Worm (Caenorhabditis elegans) whole organism, L1 larva: ENCODE measurements around the gene H20J04.1.
A peak's percentile ranks its signal among the peaks of the same experiment; 100 is the strongest.

Source experiments
- C04F5.9 ChIP-seq: sonication (generic microtip); optimal IDR thresholded peaks from 2 replicates; lab custom pipeline; 2016; ENCODE audit warnings: missing genetic modification characterization, missing compliant biosample characterization
- Y116A8C.19 ChIP-seq: sonication (generic microtip); optimal IDR thresholded peaks from 2 replicates; lab custom pipeline; 2016; ENCODE audit warnings: missing compliant biosample characterization, missing genetic modification characterization, borderline replicate concordance
- aha-1 ChIP-seq: fragments of 150-350 bp; optimal IDR thresholded peaks from 2 replicates; lab custom pipeline; 2014; ENCODE audit warnings: missing biosample characterization, missing genetic modification characterization
- blmp-1 ChIP-seq: fragments of 150-350 bp; optimal IDR thresholded peaks from 2 replicates; lab custom pipeline; 2014; ENCODE audit warnings: missing biosample characterization, missing genetic modification characterization
- ceh-63 ChIP-seq: fragments of 200-800 bp; sonication (Bioruptor generic); optimal IDR thresholded peaks from 2 replicates; lab custom pipeline; 2018; ENCODE audit warnings: mild to moderate bottlenecking, missing genetic modification characterization, missing compliant biosample characterization
- ceh-82 ChIP-seq, 3 experiments: fragments of 150-350 bp in 1 of 3; sonication (generic microtip) in 2 of 3; optimal IDR thresholded peaks; 2 replicates each; lab custom pipeline; 2014 to 2017; ENCODE audit warnings: missing biosample characterization in 3 of 3, missing genetic modification characterization in 3 of 3
- ces-1 ChIP-seq: fragments of 150-350 bp; optimal IDR thresholded peaks from 2 replicates; lab custom pipeline; 2014; ENCODE audit warnings: missing biosample characterization, missing genetic modification reagents, missing genetic modification characterization
- dpl-1 ChIP-seq, 3 experiments: fragments of 150-350 bp in 2 of 3; sonication (generic microtip) in 1 of 3; optimal IDR thresholded peaks; 2 replicates each; lab custom pipeline; 2014 to 2017; ENCODE audit warnings: missing biosample characterization in 3 of 3, missing genetic modification characterization in 3 of 3, missing genetic modification reagents in 3 of 3
- egl-27 ChIP-seq, 2 experiments: fragments of 150-350 bp in 1 of 2; sonication (generic microtip); optimal IDR thresholded peaks; 3 replicates each; lab custom pipeline; 2017 to 2018; ENCODE audit warnings: missing biosample characterization in 2 of 2, missing genetic modification characterization in 2 of 2, missing genetic modification reagents in 2 of 2
- elt-3 ChIP-seq, 6 experiments: fragments of 150-350 bp in 1 of 6; sonication (generic microtip); optimal IDR thresholded peaks; 2 replicates each; lab custom pipeline; 2017 to 2018; ENCODE audit warnings: missing biosample characterization in 6 of 6, missing genetic modification characterization in 6 of 6, inconsistent platforms in 1 of 6
- ets-5 ChIP-seq: fragments of 200-800 bp; sonication (Bioruptor generic); IDR thresholded peaks from 2 replicates; pipeline ENCODE4 v1.3.6; 2022; ENCODE audit warnings: missing genetic modification characterization, missing compliant biosample characterization
- fkh-4 ChIP-seq: sonication (generic microtip); optimal IDR thresholded peaks from 2 replicates; lab custom pipeline; 2016; ENCODE audit warnings: missing compliant biosample characterization, missing genetic modification characterization, borderline replicate concordance
- fos-1 ChIP-seq: fragments of 150-350 bp; optimal IDR thresholded peaks from 2 replicates; lab custom pipeline; 2014; ENCODE audit warnings: missing biosample characterization, missing genetic modification characterization
- grh-1 ChIP-seq: fragments of 200-800 bp; sonication (Bioruptor generic); IDR thresholded peaks from 2 replicates; pipeline ENCODE4 v1.3.6; 2022; ENCODE audit warnings: missing genetic modification reagents, missing genetic modification characterization, missing compliant biosample characterization
- hlh-17 ChIP-seq: fragments of 200-800 bp; sonication (Bioruptor generic); optimal IDR thresholded peaks from 2 replicates; lab custom pipeline; 2018; ENCODE audit warnings: missing genetic modification characterization, mild to moderate bottlenecking, missing compliant biosample characterization, moderate library complexity, borderline replicate concordance
- hpl-2 ChIP-seq: fragments of 150-350 bp; optimal IDR thresholded peaks from 2 replicates; lab custom pipeline; 2014; ENCODE audit warnings: missing biosample characterization, missing genetic modification reagents, missing genetic modification characterization
- jun-1 ChIP-seq: fragments of 150-350 bp; optimal IDR thresholded peaks from 2 replicates; lab custom pipeline; 2014; ENCODE audit warnings: missing biosample characterization, missing genetic modification reagents, missing genetic modification characterization
- lin-13 ChIP-seq: fragments of 150-350 bp; optimal IDR thresholded peaks from 2 replicates; lab custom pipeline; 2014; ENCODE audit warnings: missing biosample characterization, missing genetic modification reagents, missing genetic modification characterization
- lin-14 ChIP-seq: fragments of 200-800 bp; sonication (Bioruptor generic); optimal IDR thresholded peaks from 2 replicates; lab custom pipeline; 2018; ENCODE audit warnings: mild to moderate bottlenecking, missing genetic modification characterization, moderate library complexity, missing compliant biosample characterization
- lin-35 ChIP-seq, 2 experiments: fragments of 150-350 bp; optimal IDR thresholded peaks; 2 replicates each; lab custom pipeline; 2014; ENCODE audit warnings: missing biosample characterization in 2 of 2, missing genetic modification characterization in 2 of 2, missing genetic modification reagents in 2 of 2
- lin-39 ChIP-seq: fragments of 150-350 bp; optimal IDR thresholded peaks from 2 replicates; lab custom pipeline; 2014; ENCODE audit warnings: missing biosample characterization, missing genetic modification reagents, missing genetic modification characterization
- lsy-2 ChIP-seq, 2 experiments: fragments of 150-350 bp; optimal IDR thresholded peaks; 2 replicates each; lab custom pipeline; 2014; ENCODE audit warnings: missing biosample characterization in 2 of 2, missing genetic modification characterization in 2 of 2
- mab-9 ChIP-seq: fragments of 200-800 bp; sonication (Bioruptor generic); IDR thresholded peaks from 2 replicates; pipeline ENCODE4 v1.3.6; 2022; ENCODE audit warnings: missing genetic modification reagents, missing genetic modification characterization, missing compliant biosample characterization
- mdl-1 ChIP-seq, 2 experiments: fragments of 150-350 bp; optimal IDR thresholded peaks; 2 replicates each; lab custom pipeline; 2014 to 2017; ENCODE audit warnings: missing biosample characterization in 2 of 2, missing genetic modification characterization in 2 of 2, inconsistent platforms in 1 of 2
- mef-2 ChIP-seq: fragments of 150-350 bp; optimal IDR thresholded peaks from 2 replicates; lab custom pipeline; 2014; ENCODE audit warnings: missing biosample characterization, missing genetic modification characterization
- mep-1 ChIP-seq: fragments of 150-350 bp; optimal IDR thresholded peaks from 2 replicates; lab custom pipeline; 2014; ENCODE audit warnings: missing biosample characterization, missing genetic modification characterization
- nhr-12 ChIP-seq: sonication (generic microtip); optimal IDR thresholded peaks from 2 replicates; lab custom pipeline; 2017; ENCODE audit warnings: missing biosample characterization, missing genetic modification characterization
- nhr-19 ChIP-seq: fragments of 200-800 bp; sonication (Bioruptor generic); conservative IDR thresholded peaks from 2 replicates; pipeline ENCODE4 v1.3.6; 2022; ENCODE audit warnings: missing genetic modification characterization, missing compliant biosample characterization
- nhr-20 ChIP-seq: sonication (generic microtip); optimal IDR thresholded peaks from 2 replicates; lab custom pipeline; 2016; ENCODE audit warnings: mild to moderate bottlenecking, missing genetic modification characterization, missing compliant biosample characterization
- nhr-237 ChIP-seq: fragments of 150-350 bp; optimal IDR thresholded peaks from 2 replicates; lab custom pipeline; 2014; ENCODE audit warnings: missing biosample characterization, missing genetic modification characterization
- nhr-28 ChIP-seq: fragments of 150-350 bp; optimal IDR thresholded peaks from 2 replicates; lab custom pipeline; 2014; ENCODE audit warnings: missing biosample characterization, missing genetic modification characterization
- nhr-47 ChIP-seq: sonication (generic microtip); optimal IDR thresholded peaks from 2 replicates; lab custom pipeline; 2016; ENCODE audit warnings: mild to moderate bottlenecking, missing genetic modification characterization, moderate library complexity, missing compliant biosample characterization
- nhr-71 ChIP-seq: sonication (generic microtip); optimal IDR thresholded peaks from 2 replicates; lab custom pipeline; 2016; ENCODE audit warnings: mild to moderate bottlenecking, missing genetic modification characterization, moderate library complexity, missing compliant biosample characterization
- nhr-85 ChIP-seq: sonication (generic microtip); peaks from one replicate; lab custom pipeline; 2016; ENCODE audit warnings: missing genetic modification characterization, inconsistent platforms, missing compliant biosample characterization
- nhr-90 ChIP-seq: sonication (generic microtip); optimal IDR thresholded peaks from 2 replicates; lab custom pipeline; 2016; ENCODE audit warnings: mild to moderate bottlenecking, missing genetic modification characterization, missing compliant biosample characterization; ENCODE audit not compliant: poor library complexity
- pax-3 ChIP-seq: fragments of 200-800 bp; sonication (Bioruptor generic); optimal IDR thresholded peaks from 2 replicates; lab custom pipeline; 2018; ENCODE audit warnings: mild to moderate bottlenecking, missing genetic modification characterization, moderate library complexity, missing compliant biosample characterization
- pqm-1 ChIP-seq: sonication (generic microtip); optimal IDR thresholded peaks from 3 replicates; lab custom pipeline; 2017; ENCODE audit warnings: missing biosample characterization, missing genetic modification characterization
- snpc-4 ChIP-seq: fragments of 150-350 bp; optimal IDR thresholded peaks from 2 replicates; lab custom pipeline; 2014; ENCODE audit warnings: missing biosample characterization, missing genetic modification characterization
- snu-23 ChIP-seq: sonication (generic microtip); optimal IDR thresholded peaks from 2 replicates; lab custom pipeline; 2016; ENCODE audit warnings: missing genetic modification characterization, missing compliant biosample characterization
- sup-37 ChIP-seq: fragments of 200-800 bp; sonication (Bioruptor generic); optimal IDR thresholded peaks from 2 replicates; lab custom pipeline; 2018; ENCODE audit warnings: mild to moderate bottlenecking, missing genetic modification characterization, missing compliant biosample characterization
- swsn-7 ChIP-seq: sonication (generic microtip); optimal IDR thresholded peaks from 2 replicates; lab custom pipeline; 2016; ENCODE audit warnings: missing genetic modification characterization, missing compliant biosample characterization
- tbx-2 ChIP-seq: sonication (generic microtip); optimal IDR thresholded peaks from 2 replicates; lab custom pipeline; 2016; ENCODE audit warnings: missing genetic modification characterization, missing compliant biosample characterization
- tlp-1 ChIP-seq: fragments of 150-350 bp; optimal IDR thresholded peaks from 2 replicates; lab custom pipeline; 2014; ENCODE audit warnings: missing biosample characterization, missing genetic modification characterization
- unc-62 ChIP-seq: fragments of 150-350 bp; optimal IDR thresholded peaks from 2 replicates; lab custom pipeline; 2014; ENCODE audit warnings: missing biosample characterization, missing genetic modification reagents, missing genetic modification characterization
- vab-15 ChIP-seq: sonication (generic microtip); optimal IDR thresholded peaks from 2 replicates; lab custom pipeline; 2017; ENCODE audit warnings: missing genotype, mild to moderate bottlenecking, missing genetic modification characterization, missing compliant biosample characterization
- xbp-1 ChIP-seq: sonication (generic microtip); optimal IDR thresholded peaks from 2 replicates; lab custom pipeline; 2016; ENCODE audit warnings: missing genetic modification characterization, missing compliant biosample characterization
- zip-4 ChIP-seq: fragments of 200-800 bp; sonication (Bioruptor generic); optimal IDR thresholded peaks from 2 replicates; lab custom pipeline; 2018; ENCODE audit warnings: mild to moderate bottlenecking, missing genetic modification characterization, moderate library complexity, missing compliant biosample characterization
- ztf-11 ChIP-seq, 2 experiments: sonication (generic microtip); optimal IDR thresholded peaks; 2 replicates each; lab custom pipeline; 2016 to 2017; ENCODE audit warnings: missing genetic modification characterization in 2 of 2, missing biosample characterization in 1 of 2, missing compliant biosample characterization in 1 of 2
- ztf-4 ChIP-seq: fragments of 150-350 bp; optimal IDR thresholded peaks from 2 replicates; lab custom pipeline; 2014; ENCODE audit warnings: missing biosample characterization, missing genetic modification characterization

The H20J04.1 gene

ce11 chrII:4383306-4383705, 27.9 kb downstream of the H20J04.1 start, which contains the start of gene fkh-6:
Gene fkh-6 (minus strand): TSS chrII:4383406.
- no peak for TF ChIP-seq sup-37 (GFP tag; lab: Kevin White, UChicago)
- no peak for TF ChIP-seq lin-13 (GFP tag; lab: Kevin White, UChicago)
- TF ChIP-seq fkh-4 (tag; lab: Kevin White, UChicago): no peak
- no peak for TF ChIP-seq mab-9 (GFP tag; lab: Robert Waterston, UW)
- TF ChIP-seq pqm-1 (tag; lab: Kevin White, UChicago): no peak
- TF ChIP-seq fos-1: no peak
- TF ChIP-seq mdl-1 (tag; optimal IDR thresholded peaks at IDR 0.05; lab: Kevin White, UChicago): no peak
- TF ChIP-seq swsn-7 (tag; lab: Kevin White, UChicago): no peak
- TF ChIP-seq ceh-63 (GFP tag; lab: Kevin White, UChicago): no peak
- no peak for TF ChIP-seq nhr-28 (tag; lab: Kevin White, UChicago)
- TF ChIP-seq vab-15 (tag; lab: Kevin White, UChicago): no peak
- TF ChIP-seq zip-4 (GFP tag; lab: Kevin White, UChicago): no peak
- TF ChIP-seq lsy-2 (tag; optimal IDR thresholded peaks at IDR 0.05; lab: Kevin White, UChicago): no peak
- no peak for TF ChIP-seq grh-1
- TF ChIP-seq unc-62 (GFP tag; lab: Kevin White, UChicago): no peak
- TF ChIP-seq snpc-4 (tag; lab: Kevin White, UChicago): no peak

DNA sequence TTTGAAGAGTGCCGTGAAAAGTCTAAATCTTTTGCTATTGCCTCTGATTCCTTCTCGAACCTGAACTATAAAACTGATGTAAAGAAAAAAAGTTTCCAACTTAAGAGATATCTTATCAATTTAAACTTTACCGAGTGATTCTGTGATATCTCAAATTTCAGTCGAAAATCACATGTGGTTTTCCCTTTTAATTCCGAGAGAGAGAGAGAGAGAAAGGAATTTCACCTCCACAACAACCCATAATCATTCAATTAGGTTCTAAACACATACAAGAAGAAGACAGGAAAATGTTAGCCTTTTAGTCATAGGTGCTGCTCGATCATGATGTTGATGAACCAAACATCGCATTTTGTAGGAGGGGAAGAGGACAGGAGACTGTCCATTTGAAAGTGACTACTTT, 35.7 kb downstream of the H20J04.1 start:
- TF ChIP-seq ceh-82 (tag; optimal IDR thresholded peaks at IDR 0.05; lab: Kevin White, UChicago) (no peak), ztf-4 (tag; lab: Kevin White, UChicago) (no peak), lin-35 (GFP tag; optimal IDR thresholded peaks at IDR 0.05; lab: Kevin White, UChicago) (peak in 1 of 2 experiments; percentile 5), tbx-2 (tag; lab: Kevin White, UChicago) (no peak), lin-14 (GFP tag; lab: Kevin White, UChicago) (peak; percentile 52), aha-1 (tag; lab: Kevin White, UChicago) (no peak), jun-1 (tag; lab: Kevin White, UChicago) (no peak), lin-13 (GFP tag; lab: Kevin White, UChicago) (no peak), mef-2 (tag; lab: Kevin White, UChicago) (no peak), dpl-1 (GFP tag; optimal IDR thresholded peaks at IDR 0.05; lab: Kevin White, UChicago) (no peak), snpc-4 (tag; lab: Kevin White, UChicago) (no peak), lsy-2 (tag; optimal IDR thresholded peaks at IDR 0.05; lab: Kevin White, UChicago) (no peak), nhr-71 (tag; lab: Kevin White, UChicago) (peak; percentile 39), nhr-20 (peak; percentile 26), pax-3 (tag; lab: Kevin White, UChicago) (no peak), nhr-237 (tag; lab: Kevin White, UChicago) (no peak), mdl-1 (tag; optimal IDR thresholded peaks at IDR 0.05; lab: Kevin White, UChicago) (no peak), lin-39 (tag; lab: Kevin White, UChicago) (no peak), nhr-47 (no peak), zip-4 (GFP tag; lab: Kevin White, UChicago) (no peak), ces-1 (no peak), unc-62 (GFP tag; lab: Kevin White, UChicago) (no peak), fos-1 (no peak), egl-27 (tag; optimal IDR thresholded peaks at IDR 0.05; lab: Kevin White, UChicago) (no peak), nhr-85 (peak; percentile 86), ceh-63 (GFP tag; lab: Kevin White, UChicago) (no peak), ztf-11 (tag; optimal IDR thresholded peaks at IDR 0.05; lab: Kevin White, UChicago) (no peak), snu-23 (GFP tag; lab: Kevin White, UChicago) (peak; percentile 39), C04F5.9 (tag; lab: Kevin White, UChicago) (no peak), hpl-2 (GFP tag; lab: Kevin White, UChicago) (no peak), Y116A8C.19 (tag; lab: Kevin White, UChicago) (no peak), mep-1 (tag; lab: Kevin White, UChicago) (no peak), blmp-1 (tag; lab: Kevin White, UChicago) (peak; percentile 74), tlp-1 (no peak), ets-5 (GFP tag; lab: Robert Waterston, UW) (no peak), hlh-17 (GFP tag; lab: Kevin White, UChicago) (no peak), fkh-4 (tag; lab: Kevin White, UChicago) (no peak), nhr-12 (no peak), nhr-90 (tag; lab: Kevin White, UChicago) (no peak), xbp-1 (tag; lab: Kevin White, UChicago) (no peak), nhr-19 (GFP tag; lab: Robert Waterston, UW) (no peak), elt-3 (tag; optimal IDR thresholded peaks at IDR 0.05; lab: Kevin White, UChicago) (peak in 5 of 6 experiments; percentile 5 to 90 (median 76))
